Fruit fly (Drosophila melanogaster): ENCODE results near the gene CG42245.

The CG42245 gene

dm6 chr3L:2636023-2636968 lies 4.8 kb downstream of the CG42245 start (continued):
- peak; percentile 16 for TF ChIP-seq CG10654 (GFP tag; optimal IDR thresholded peaks at IDR 0.05)
- TF ChIP-seq Med (GFP tag), result peak; percentile 31
- no peak for TF ChIP-seq CG12104 (GFP tag; optimal IDR thresholded peaks at IDR 0.05)
- no peak for TF ChIP-seq trem (tag; optimal IDR thresholded peaks at IDR 0.05)
- TF ChIP-seq Side (GFP tag; optimal IDR thresholded peaks at IDR 0.05), result no peak
- no peak for TF ChIP-seq CG14965 (GFP tag; optimal IDR thresholded peaks at IDR 0.05; ENCODE audit: borderline replicate concordance)
- TF ChIP-seq H2.0 (GFP tag; IDR thresholded peaks at IDR 0.05), result no peak
- no peak for TF ChIP-seq CG14860 (GFP tag; IDR thresholded peaks at IDR 0.05; ENCODE audit: partially characterized antibody)
- no peak for TF ChIP-seq lilli (GFP tag; optimal IDR thresholded peaks at IDR 0.05)
- no peak for TF ChIP-seq PHDP (tag; optimal IDR thresholded peaks at IDR 0.05)
- TF ChIP-seq knrl (GFP tag; IDR thresholded peaks at IDR 0.05; ENCODE audit: partially characterized antibody), result no peak
- no peak for TF ChIP-seq Hsf (GFP tag; optimal IDR thresholded peaks at IDR 0.05)
- TF ChIP-seq gt (GFP tag; IDR thresholded peaks at IDR 0.05), result no peak
- no peak for TF ChIP-seq klu (GFP tag; IDR thresholded peaks at IDR 0.05)
- no peak for TF ChIP-seq Lim3 (GFP tag; IDR thresholded peaks at IDR 0.05)
- TF ChIP-seq CG4854 (GFP tag; optimal IDR thresholded peaks at IDR 0.05), result no peak
- peak; percentile 47; the same call in 1 of the 2 replicates for TF ChIP-seq Xrp1 (GFP tag; IDR thresholded peaks at IDR 0.05)
- no peak for TF ChIP-seq CG2129 (GFP tag; IDR thresholded peaks at IDR 0.05; ENCODE audit: partially characterized antibody)
- TF ChIP-seq nom (GFP tag; optimal IDR thresholded peaks at IDR 0.05), result peak; percentile 6
- TF ChIP-seq NFAT (GFP tag; IDR thresholded peaks at IDR 0.05), result no peak
- TF ChIP-seq CG8765 (GFP tag; IDR thresholded peaks at IDR 0.05), result no peak
- no peak for TF ChIP-seq CG2889 (GFP tag; IDR thresholded peaks at IDR 0.05)
- TF ChIP-seq Taf1 (GFP tag; IDR thresholded peaks at IDR 0.05), result no peak
- TF ChIP-seq CG1832 (GFP tag; optimal IDR thresholded peaks at IDR 0.05), result no peak
- TF ChIP-seq repo (GFP tag; optimal IDR thresholded peaks at IDR 0.05), result no peak
- TF ChIP-seq esg (GFP tag; conservative IDR thresholded peaks at IDR 0.05), result no peak
- no peak for TF ChIP-seq HLH4C (GFP tag; IDR thresholded peaks at IDR 0.05; ENCODE audit: partially characterized antibody)
- TF ChIP-seq Ets97D (GFP tag; optimal IDR thresholded peaks at IDR 0.05), result no peak
- TF ChIP-seq CG3847 (GFP tag; IDR thresholded peaks at IDR 0.05), result no peak
- no peak for TF ChIP-seq CG8388 (GFP tag; optimal IDR thresholded peaks at IDR 0.05)
- TF ChIP-seq CG7786 (GFP tag; optimal IDR thresholded peaks at IDR 0.05), result no peak
- TF ChIP-seq Hand (GFP tag; optimal IDR thresholded peaks at IDR 0.05), result no peak
- no peak for TF ChIP-seq Ssrp (tag; optimal IDR thresholded peaks at IDR 0.05)
- TF ChIP-seq Meics (GFP tag; optimal IDR thresholded peaks at IDR 0.05), result peak; percentile 30
- TF ChIP-seq kah (GFP tag; optimal IDR thresholded peaks at IDR 0.05), result no peak
- 0 out of 2 replicates have a peak, but pooled peaks have one; percentile 5 for TF ChIP-seq sob (GFP tag; IDR thresholded peaks at IDR 0.05)
- TF ChIP-seq corto (GFP tag; optimal IDR thresholded peaks at IDR 0.05), result no peak
- no peak for TF ChIP-seq bsh (GFP tag; optimal IDR thresholded peaks at IDR 0.05)
- no peak; the same call in 1 of the 2 replicates for TF ChIP-seq sna (GFP tag; IDR thresholded peaks at IDR 0.05; ENCODE audit: partially characterized antibody)
- no peak for TF ChIP-seq eyg (GFP tag; optimal IDR thresholded peaks at IDR 0.05)
- TF ChIP-seq NK7.1 (GFP tag; optimal IDR thresholded peaks at IDR 0.05), result no peak
- TF ChIP-seq CG9215 (GFP tag; IDR thresholded peaks at IDR 0.05), result no peak
- TF ChIP-seq sens-2 (GFP tag; IDR thresholded peaks at IDR 0.05), result no peak
- TF ChIP-seq CG2116 (GFP tag; optimal IDR thresholded peaks at IDR 0.05), result no peak
- TF ChIP-seq CG18476 (GFP tag; optimal IDR thresholded peaks at IDR 0.05), result no peak
- TF ChIP-seq pb (GFP tag; optimal IDR thresholded peaks at IDR 0.05), result no peak
- TF ChIP-seq ato (GFP tag; IDR thresholded peaks at IDR 0.05; ENCODE audit: partially characterized antibody), result no peak
- no peak for TF ChIP-seq CTCF (GFP tag; optimal IDR thresholded peaks at IDR 0.05)
- no peak for TF ChIP-seq eve (GFP tag; optimal IDR thresholded peaks at IDR 0.05)
- TF ChIP-seq onecut (GFP tag; IDR thresholded peaks at IDR 0.05), result no peak
